Fruit fly (Drosophila melanogaster) whole organism, wandering third instar larva: ENCODE results near the gene CG32228.

Source experiments
- CG32264 ChIP-seq: fragments of 200-800 bp; sonication (Bioruptor generic); optimal IDR thresholded peaks from 2 replicates; lab custom pipeline; 2016; ENCODE audit warnings: missing biosample characterization, missing genetic modification characterization
- CG9705 ChIP-seq: fragments of 200-800 bp; sonication (Bioruptor generic); optimal IDR thresholded peaks from 2 replicates; lab custom pipeline; 2018; ENCODE audit warnings: missing biosample characterization, mild to moderate bottlenecking, missing genetic modification characterization
- Hr83 ChIP-seq: fragments of 200-300 bp; sonication (Bioruptor generic); optimal IDR thresholded peaks from 2 replicates; lab custom pipeline; 2016; ENCODE audit warnings: missing biosample characterization, mild to moderate bottlenecking, missing genetic modification characterization, moderate library complexity; ENCODE audit not compliant: poor library complexity, severe bottlenecking
- Myc ChIP-seq: fragments of >200 bp; optimal IDR thresholded peaks from 2 replicates; lab custom pipeline; 2017
- N ChIP-seq: fragments of >200 bp; optimal IDR thresholded peaks from 2 replicates; lab custom pipeline; 2018; ENCODE audit warnings: missing biosample characterization, missing external identifiers, missing genetic modification characterization
- Sp1 ChIP-seq: fragments of 200-800 bp; sonication (Bioruptor generic); optimal IDR thresholded peaks from 3 replicates; lab custom pipeline; 2019; ENCODE audit warnings: missing biosample characterization, mild to moderate bottlenecking, missing genetic modification characterization, moderate library complexity
- Vsx2 ChIP-seq: fragments of 200-300, 225-300 bp; sonication (Bioruptor generic); optimal IDR thresholded peaks from 2 replicates; lab custom pipeline; 2018; ENCODE audit warnings: missing biosample characterization, missing genetic modification characterization; ENCODE audit not compliant: partially characterized antibody
- br ChIP-seq: fragments of 200-800 bp; sonication (Bioruptor generic); optimal IDR thresholded peaks from 2 replicates; lab custom pipeline; 2016; ENCODE audit warnings: missing biosample characterization, missing genetic modification characterization
- dmrt93B ChIP-seq: fragments of 200-800 bp; sonication (Bioruptor generic); optimal IDR thresholded peaks from 2 replicates; lab custom pipeline; 2018; ENCODE audit warnings: missing biosample characterization, mild to moderate bottlenecking, missing genetic modification characterization
- h ChIP-seq: fragments of 200-800 bp; sonication (Bioruptor generic); optimal IDR thresholded peaks from 3 replicates; lab custom pipeline; 2016; ENCODE audit warnings: missing biosample characterization, mild to moderate bottlenecking, missing genetic modification characterization
- lola ChIP-seq: fragments of >200 bp; optimal IDR thresholded peaks from 2 replicates; lab custom pipeline; 2017; ENCODE audit warnings: missing biosample characterization, missing genetic modification characterization
- psq ChIP-seq: fragments of 200-800 bp; sonication (Bioruptor generic); optimal IDR thresholded peaks from 3 replicates; lab custom pipeline; 2017; ENCODE audit warnings: missing biosample characterization, mild to moderate bottlenecking, missing genetic modification characterization, moderate library complexity
- rgr ChIP-seq: fragments of 200-800 bp; sonication (Bioruptor generic); optimal IDR thresholded peaks from 3 replicates; lab custom pipeline; 2016; ENCODE audit warnings: missing biosample characterization, mild to moderate bottlenecking, missing genetic modification characterization

- no peak for TF ChIP-seq N (GFP tag; lab: Kevin White, UChicago)
- TF ChIP-seq CG32264, result no peak
- TF ChIP-seq lola, result no peak
- no peak for TF ChIP-seq dmrt93B (GFP tag; lab: Kevin White, UChicago)
- TF ChIP-seq h, result no peak
- no peak for TF ChIP-seq CG9705
- TF ChIP-seq br (GFP tag; lab: Kevin White, UChicago), result no peak
- no peak for TF ChIP-seq Vsx2 (GFP tag; lab: Kevin White, UChicago)
- no peak for TF ChIP-seq psq (GFP tag; lab: Kevin White, UChicago)
- no peak for TF ChIP-seq Myc (lab: Kevin White, UChicago)
- no peak for TF ChIP-seq Sp1
- TF ChIP-seq Hr83, result no peak
- TF ChIP-seq rgr (GFP tag; lab: Kevin White, UChicago), result no peak
Observed at dm6 chr3L:20306142-20306541, 40.5 kb downstream of the CG32228 start, which contains the start of gene CG32225.
